Fruit fly (Drosophila melanogaster) whole organism, embryonic: ENCODE data around the gene ric8a.

Source experiments
- Adf1 ChIP-seq: fragments of 200-800 bp; sonication (Bioruptor generic); IDR thresholded peaks from 2 replicates; pipeline ENCODE4 v1.3.6; 2022; ENCODE audit warnings: missing biosample characterization, missing genetic modification characterization
- Antp ChIP-seq: fragments of 200-800 bp; sonication (Bioruptor generic); optimal IDR thresholded peaks from 3 replicates; lab custom pipeline; 2016; ENCODE audit warnings: missing biosample characterization, missing genetic modification characterization
- Blimp-1 ChIP-seq: fragments of 200-800 bp; sonication (Bioruptor generic); optimal IDR thresholded peaks from 3 replicates; lab custom pipeline; 2018; ENCODE audit warnings: missing biosample characterization, missing genetic modification characterization, mild to moderate bottlenecking, moderate library complexity, missing genetic modification reagents
- CG10979 ChIP-seq: fragments of 200-800 bp; sonication (Bioruptor generic); optimal IDR thresholded peaks from 2 replicates; lab custom pipeline; 2018; ENCODE audit warnings: missing biosample characterization, mild to moderate bottlenecking, missing genetic modification characterization, moderate library complexity
- CG11456 ChIP-seq: fragments of 200-800 bp; sonication (Bioruptor generic); IDR thresholded peaks from 3 replicates; pipeline ENCODE4 v1.3.6; 2022; ENCODE audit warnings: missing biosample characterization, missing genetic modification characterization
- CG12659 ChIP-seq: fragments of 200-800 bp; sonication (Bioruptor generic); optimal IDR thresholded peaks from 3 replicates; lab custom pipeline; 2017; ENCODE audit warnings: mild to moderate bottlenecking, missing biosample characterization, missing genetic modification reagents, missing genetic modification characterization
- CG13296 ChIP-seq: fragments of 200-800 bp; sonication (Bioruptor generic); optimal IDR thresholded peaks from 3 replicates; lab custom pipeline; 2018; ENCODE audit warnings: missing biosample characterization, mild to moderate bottlenecking, missing genetic modification characterization
- CG14710 ChIP-seq: fragments of 200-800 bp; sonication (Bioruptor generic); optimal IDR thresholded peaks from 3 replicates; lab custom pipeline; 2019; ENCODE audit warnings: missing biosample characterization, mild to moderate bottlenecking, missing genetic modification characterization, moderate library complexity
- CG1603 ChIP-seq: fragments of 200-800 bp; sonication (Bioruptor generic); optimal IDR thresholded peaks from 2 replicates; lab custom pipeline; 2019; ENCODE audit warnings: missing biosample characterization, mild to moderate bottlenecking, missing genetic modification characterization, moderate library complexity
- CG17612 ChIP-seq: fragments of 200-800 bp; sonication (Bioruptor generic); IDR thresholded peaks from 2 replicates; pipeline ENCODE4 v1.3.6; 2022; ENCODE audit warnings: missing biosample characterization, missing genetic modification characterization
- CG17802 ChIP-seq: fragments of 200-800 bp; sonication (Bioruptor generic); optimal IDR thresholded peaks from 2 replicates; lab custom pipeline; 2018; ENCODE audit warnings: missing biosample characterization, mild to moderate bottlenecking, missing genetic modification characterization, moderate library complexity
- CG17829 ChIP-seq: fragments of 200-800 bp; optimal IDR thresholded peaks from 2 replicates; lab custom pipeline; 2019; ENCODE audit warnings: missing biosample characterization, mild to moderate bottlenecking, missing genetic modification characterization, moderate library complexity
- CG18476 ChIP-seq: fragments of 200-800 bp; sonication (Bioruptor generic); optimal IDR thresholded peaks from 2 replicates; lab custom pipeline; 2016; ENCODE audit warnings: missing biosample characterization, mild to moderate bottlenecking, missing genetic modification characterization
- CG2129 ChIP-seq: fragments of 200-800 bp; sonication (Bioruptor generic); IDR thresholded peaks from 2 replicates; pipeline ENCODE4 v1.3.6; 2022; ENCODE audit warnings: missing biosample characterization, missing genetic modification characterization; ENCODE audit not compliant: partially characterized antibody
- CG30020 ChIP-seq: fragments of 200-800 bp; optimal IDR thresholded peaks from 2 replicates; lab custom pipeline; 2019; ENCODE audit warnings: missing biosample characterization, mild to moderate bottlenecking, missing genetic modification characterization, moderate library complexity
- CG33557 ChIP-seq: fragments of 200-800 bp; sonication (Bioruptor generic); optimal IDR thresholded peaks from 2 replicates; lab custom pipeline; 2019; ENCODE audit warnings: missing biosample characterization, mild to moderate bottlenecking, missing genetic modification characterization, moderate library complexity
- CG6854 ChIP-seq: fragments of 200-800 bp; sonication (Bioruptor generic); optimal IDR thresholded peaks from 3 replicates; lab custom pipeline; 2017; ENCODE audit warnings: missing biosample characterization, mild to moderate bottlenecking, missing genetic modification characterization
- CG9797 ChIP-seq: fragments of 200-800 bp; sonication (Bioruptor generic); optimal IDR thresholded peaks from 3 replicates; lab custom pipeline; 2018; ENCODE audit warnings: missing biosample characterization, mild to moderate bottlenecking, missing genetic modification characterization
- E2f2 ChIP-seq: fragments of 200-800 bp; sonication (Bioruptor generic); IDR thresholded peaks from 2 replicates; pipeline ENCODE4 v1.3.6; 2022; ENCODE audit warnings: missing biosample characterization, missing genetic modification characterization
- Elba2 ChIP-seq: fragments of 200-800 bp; sonication (Bioruptor generic); optimal IDR thresholded peaks from 3 replicates; lab custom pipeline; 2016; ENCODE audit warnings: missing biosample characterization, missing genetic modification characterization
- Ets97D ChIP-seq: fragments of 200-800 bp; sonication (Bioruptor generic); optimal IDR thresholded peaks from 3 replicates; lab custom pipeline; 2016; ENCODE audit warnings: missing biosample characterization, missing genetic modification characterization
- HmgD ChIP-seq: fragments of 200-800 bp; sonication (Bioruptor generic); optimal IDR thresholded peaks from 3 replicates; lab custom pipeline; 2016; ENCODE audit warnings: missing biosample characterization, missing genetic modification characterization
- Hr51 ChIP-seq, 2 experiments: fragments of 200-800 bp; sonication (Bioruptor generic); optimal IDR thresholded peaks; 2 replicates in 1 of 2; 3 replicates in 1 of 2; lab custom pipeline; 2016 to 2018; ENCODE audit warnings: missing biosample characterization in 2 of 2, missing genetic modification characterization in 2 of 2, mild to moderate bottlenecking in 1 of 2, moderate library complexity in 1 of 2
- MESR4 ChIP-seq: fragments of 200-800 bp; sonication (Bioruptor generic); optimal IDR thresholded peaks from 2 replicates; lab custom pipeline; 2018; ENCODE audit warnings: missing biosample characterization, mild to moderate bottlenecking, missing genetic modification characterization, moderate library complexity
- Nf-YC ChIP-seq: fragments of 200-800 bp; optimal IDR thresholded peaks from 3 replicates; lab custom pipeline; 2019; ENCODE audit warnings: missing biosample characterization, mild to moderate bottlenecking, missing genetic modification characterization, moderate library complexity
- Scr ChIP-seq: fragments of 200-800 bp; sonication (Bioruptor generic); IDR thresholded peaks from 2 replicates; pipeline ENCODE4 v1.3.6; 2022; ENCODE audit warnings: missing biosample characterization, missing genetic modification characterization; ENCODE audit not compliant: partially characterized antibody
- Sox100B ChIP-seq: fragments of 200-800 bp; sonication (Bioruptor generic); optimal IDR thresholded peaks from 3 replicates; lab custom pipeline; 2018; ENCODE audit warnings: missing biosample characterization, mild to moderate bottlenecking, missing genetic modification characterization
- Ssrp ChIP-seq: fragments of 200-800 bp; sonication (Bioruptor generic); optimal IDR thresholded peaks from 2 replicates; lab custom pipeline; 2018; ENCODE audit warnings: missing biosample characterization, mild to moderate bottlenecking, missing genetic modification characterization, moderate library complexity
- Stat92E ChIP-seq, 3 experiments: fragments of >200 bp in 2 of 3; fragments of 200-800 bp in 1 of 3; sonication (Bioruptor generic) in 1 of 3; optimal IDR thresholded peaks; 2 replicates each; lab custom pipeline; 2017 to 2019; ENCODE audit warnings: missing biosample characterization in 3 of 3, missing genetic modification characterization in 3 of 3, mild to moderate bottlenecking in 1 of 3, moderate library complexity in 1 of 3
- TFAM ChIP-seq: fragments of 200-800 bp; sonication (Bioruptor generic); optimal IDR thresholded peaks from 2 replicates; lab custom pipeline; 2017; ENCODE audit warnings: missing biosample characterization, missing genetic modification characterization, inconsistent platforms
- Tbp ChIP-seq: fragments of >200 bp; optimal IDR thresholded peaks from 2 replicates; lab custom pipeline; 2018; ENCODE audit warnings: missing biosample characterization, missing genetic modification characterization
- YL-1 ChIP-seq: fragments of 200-800 bp; sonication (Bioruptor generic); optimal IDR thresholded peaks from 3 replicates; lab custom pipeline; 2017; ENCODE audit warnings: missing biosample characterization, mild to moderate bottlenecking, missing genetic modification characterization
- ato ChIP-seq: fragments of 200-800 bp; sonication (Bioruptor generic); IDR thresholded peaks from 2 replicates; pipeline ENCODE4 v1.3.6; 2022; ENCODE audit warnings: missing biosample characterization, missing genetic modification characterization; ENCODE audit not compliant: partially characterized antibody
- caup ChIP-seq: fragments of 200-800 bp; sonication (Bioruptor generic); optimal IDR thresholded peaks from 3 replicates; lab custom pipeline; 2017; ENCODE audit warnings: missing biosample characterization, mild to moderate bottlenecking, missing genetic modification characterization, moderate library complexity; ENCODE audit not compliant: severe bottlenecking
- gfzf ChIP-seq: fragments of 200-800 bp; sonication (Bioruptor generic); optimal IDR thresholded peaks from 2 replicates; lab custom pipeline; 2016; ENCODE audit warnings: missing biosample characterization, mild to moderate bottlenecking, missing genetic modification characterization, moderate library complexity
- hkb ChIP-seq, 2 experiments: fragments of 200-800 bp in 1 of 2; fragments of >200 bp in 1 of 2; sonication (Bioruptor generic) in 1 of 2; IDR thresholded peaks in 1 of 2; optimal IDR thresholded peaks in 1 of 2; 2 replicates each; pipeline versions ENCODE4 v1.3.6 to Lab custom; 2017 to 2022; ENCODE audit warnings: missing biosample characterization in 1 of 2, missing genetic modification characterization in 1 of 2
- knrl ChIP-seq: fragments of 200-800 bp; sonication (Bioruptor generic); IDR thresholded peaks from 3 replicates; pipeline ENCODE4 v1.3.6; 2022; ENCODE audit warnings: missing biosample characterization, missing genetic modification characterization; ENCODE audit not compliant: partially characterized antibody
- nerfin-1 ChIP-seq: fragments of 200-800 bp; sonication (Bioruptor generic); optimal IDR thresholded peaks from 3 replicates; lab custom pipeline; 2019; ENCODE audit warnings: missing biosample characterization, mild to moderate bottlenecking, missing genetic modification characterization, moderate library complexity
- phol ChIP-seq: fragments of 200-800 bp; sonication (Bioruptor generic); optimal IDR thresholded peaks from 3 replicates; lab custom pipeline; 2018; ENCODE audit warnings: missing biosample characterization, mild to moderate bottlenecking, missing genetic modification characterization, moderate library complexity
- pzg ChIP-seq: fragments of 200-800 bp; sonication (Bioruptor generic); optimal IDR thresholded peaks from 3 replicates; lab custom pipeline; 2018; ENCODE audit warnings: missing biosample characterization, mild to moderate bottlenecking, missing genetic modification characterization, moderate library complexity
- rib ChIP-seq: fragments of 200-800 bp; sonication (Bioruptor generic); IDR thresholded peaks from 2 replicates; pipeline ENCODE4 v1.3.6; 2022; ENCODE audit warnings: missing biosample characterization, missing genetic modification characterization
- row ChIP-seq: fragments of 200-800 bp; sonication (Bioruptor generic); IDR thresholded peaks from 3 replicates; pipeline ENCODE4 v1.3.6; 2022; ENCODE audit warnings: missing biosample characterization, missing genetic modification characterization
- slou ChIP-seq: fragments of 200-800 bp; sonication (Bioruptor generic); optimal IDR thresholded peaks from 3 replicates; lab custom pipeline; 2016; ENCODE audit warnings: missing biosample characterization, missing genetic modification characterization
- stwl ChIP-seq: fragments of 200-800 bp; sonication (Bioruptor generic); optimal IDR thresholded peaks from 3 replicates; lab custom pipeline; 2018; ENCODE audit warnings: missing biosample characterization, mild to moderate bottlenecking, missing genetic modification characterization, moderate library complexity
- sug ChIP-seq: fragments of 200-800 bp; optimal IDR thresholded peaks from 2 replicates; lab custom pipeline; 2019; ENCODE audit warnings: missing biosample characterization, mild to moderate bottlenecking, missing genetic modification characterization, moderate library complexity
- trem ChIP-seq: fragments of 200-800 bp; optimal IDR thresholded peaks from 3 replicates; lab custom pipeline; 2019; ENCODE audit warnings: missing biosample characterization, mild to moderate bottlenecking, missing genetic modification characterization, moderate library complexity
- zfh1 ChIP-seq: fragments of 200-800 bp; sonication (Bioruptor generic); IDR thresholded peaks from 3 replicates; pipeline ENCODE4 v1.3.6; 2022; ENCODE audit warnings: missing biosample characterization, missing genetic modification characterization

Gene ric8a

dm6 chrX:9247171-9247783 lies 8.7 kb upstream of the ric8a start, which contains the start of the genes amx and Dsor1 (continued):
- no peak for TF ChIP-seq CG11456 (GFP tag; lab: Robert Waterston, UW)
- TF ChIP-seq CG14710 (tag; lab: Kevin White, UChicago) = peak; percentile 30
- peak; percentile 87 for TF ChIP-seq gfzf
- no peak for TF ChIP-seq CG2129 (GFP tag; lab: Robert Waterston, UW)
- no peak for TF ChIP-seq Stat92E (GFP tag; optimal IDR thresholded peaks at IDR 0.05; lab: Kevin White, UChicago)
- no peak for TF ChIP-seq ato (GFP tag; lab: Robert Waterston, UW)
- TF ChIP-seq trem (tag; lab: Kevin White, UChicago) = peak; percentile 50
- TF ChIP-seq stwl (tag; lab: Kevin White, UChicago) = peak; percentile 18
- peak; percentile 53 for TF ChIP-seq CG1603 (tag; lab: Kevin White, UChicago)
- no peak for TF ChIP-seq caup (GFP tag; lab: Kevin White, UChicago)
- peak; percentile 14 for TF ChIP-seq Nf-YC (tag; lab: Kevin White, UChicago)
- TF ChIP-seq CG13296 (GFP tag; lab: Kevin White, UChicago) = no peak
- no peak for TF ChIP-seq MESR4 (GFP tag; lab: Kevin White, UChicago)
- TF ChIP-seq Antp = no peak
- no peak for TF ChIP-seq zfh1 (GFP tag; lab: Robert Waterston, UW)
- peak; percentile 7 for TF ChIP-seq Elba2
- no peak for TF ChIP-seq CG33557 (GFP tag; lab: Kevin White, UChicago)
- TF ChIP-seq Ets97D = peak; percentile 26
- TF ChIP-seq CG10979 (tag; lab: Kevin White, UChicago) = no peak
- peak; percentile 72 for TF ChIP-seq row (GFP tag; lab: Robert Waterston, UW)
- peak; percentile 5 for TF ChIP-seq sug (tag; lab: Kevin White, UChicago)
- peak; percentile 7 for TF ChIP-seq CG30020 (tag; lab: Kevin White, UChicago)
- no peak for TF ChIP-seq TFAM (GFP tag; lab: Kevin White, UChicago)
- TF ChIP-seq hkb (optimal IDR thresholded peaks at IDR 0.05; lab: Kevin White, UChicago) = peak; percentile 60
- TF ChIP-seq hkb (GFP tag; IDR thresholded peaks at IDR 0.05; lab: Robert Waterston, UW) = no peak
- TF ChIP-seq CG17802 = no peak
- 0 out of 3 replicates have a peak, but pooled peaks have one; percentile 10 for TF ChIP-seq knrl (GFP tag; lab: Robert Waterston, UW)
- TF ChIP-seq rib = 0 out of 2 replicates have a peak, but pooled peaks have one; percentile 41
- TF ChIP-seq CG17829 = no peak
- peak; percentile 24; the same call in 1 of the 2 replicates for TF ChIP-seq E2f2 (GFP tag; lab: Robert Waterston, UW)
- TF ChIP-seq Sox100B (GFP tag; lab: Kevin White, UChicago) = no peak
- TF ChIP-seq CG12659 (GFP tag; lab: Kevin White, UChicago) = peak; percentile 33
- TF ChIP-seq nerfin-1 (tag; lab: Kevin White, UChicago) = peak; percentile 36
- peak; percentile 32 for TF ChIP-seq phol
- no peak for TF ChIP-seq CG18476 (GFP tag; lab: Kevin White, UChicago)
- TF ChIP-seq Scr (GFP tag; lab: Robert Waterston, UW) = peak; percentile 33; the same call in 1 of the 2 replicates
- TF ChIP-seq CG9797 (GFP tag; lab: Kevin White, UChicago) = peak; percentile 77
- peak; percentile 23; the same call in 1 of the 2 replicates for TF ChIP-seq Adf1 (GFP tag; lab: Robert Waterston, UW)
- TF ChIP-seq Blimp-1 = no peak
- no peak for TF ChIP-seq HmgD (GFP tag; lab: Kevin White, UChicago)
- peak; percentile 43 for TF ChIP-seq YL-1 (GFP tag; lab: Kevin White, UChicago)
- TF ChIP-seq Tbp (GFP tag; lab: Kevin White, UChicago) = peak; percentile 23
- TF ChIP-seq pzg (GFP tag; lab: Kevin White, UChicago) = peak; percentile 47
- TF ChIP-seq slou (GFP tag; lab: Kevin White, UChicago) = no peak
- TF ChIP-seq Hr51 (GFP tag; optimal IDR thresholded peaks at IDR 0.05; lab: Kevin White, UChicago) = no peak
- TF ChIP-seq CG17612 (GFP tag; lab: Robert Waterston, UW) = no peak
- no peak for TF ChIP-seq CG6854
- no peak for TF ChIP-seq Ssrp (tag; lab: Kevin White, UChicago)
